Worm (Caenorhabditis elegans): ENCODE measurements around the gene bath-26.
A peak's percentile ranks its signal among the peaks of the same experiment; 100 is the strongest.
"Not testable (repeated sequence)": the region's sequence is repeated elsewhere in the genome, so short reads cannot be mapped to it uniquely, and the experiment has no call there.

The bath-26 gene

ce11 chrII:1640496-1640895, 39.9 kb upstream of the bath-26 start, which contains the start of gene srh-72:
TSS of gene srh-72 (minus strand) at chrII:1640596.
- TF ChIP-seq fkh-8 (tag; optimal IDR thresholded peaks at IDR 0.05) (peak; percentile 62), sptf-1 (tag; optimal IDR thresholded peaks at IDR 0.05) (no peak)

ce11 chrII:1636392-1636791, 35.8 kb upstream of the bath-26 start, which contains the start of gene srg-20:
TSS of gene srg-20 (plus strand) at chrII:1636692.
- TF ChIP-seq sox-4, lin-39, elt-2 (tag; optimal IDR thresholded peaks at IDR 0.05): not testable (repeated sequence)

ce11 chrII:1635969-1636368, 35.4 kb upstream of the bath-26 start:
- TF ChIP-seq elt-2 (tag; optimal IDR thresholded peaks at IDR 0.05): peak; percentile 90
- peak; percentile 15 for TF ChIP-seq jun-1 (tag; optimal IDR thresholded peaks at IDR 0.05)
- TF ChIP-seq ceh-82 (tag; optimal IDR thresholded peaks at IDR 0.05): no peak

- TF ChIP-seq lin-39 (tag; optimal IDR thresholded peaks at IDR 0.05); ceh-63 (GFP tag; optimal IDR thresholded peaks at IDR 0.05); aha-1 (tag; optimal IDR thresholded peaks at IDR 0.05): not testable (repeated sequence)
Measured at ce11 chrII:1633490-1633889, 32.9 kb upstream of the bath-26 start, which contains the start of gene C08E3.1. TSS of gene C08E3.1 (plus strand) at chrII:1633790.

- not testable (repeated sequence) for TF ChIP-seq egl-13 (tag; optimal IDR thresholded peaks at IDR 0.05); snu-23 (GFP tag; optimal IDR thresholded peaks at IDR 0.05); nhr-237 (tag; optimal IDR thresholded peaks at IDR 0.05)
Measured at ce11 chrII:1632216-1632615, 31.7 kb upstream of the bath-26 start, which contains the start of gene C08E3.13. TSS of gene C08E3.13 (minus strand) at chrII:1632316.

- peak in 1 of 2 experiments; percentile 6 for TF ChIP-seq lsy-2 (tag; optimal IDR thresholded peaks at IDR 0.05)
Measured at ce11 chrII:1627783-1628182, 27.2 kb upstream of the bath-26 start, which contains the start of gene C08E3.15. TSS of gene C08E3.15 (minus strand) at chrII:1627883.

ce11 chrII:1625666-1626065, 25.1 kb upstream of the bath-26 start, which contains the start of gene C08E3.14:
TSS of gene C08E3.14 (plus strand) at chrII:1625966.
- TF ChIP-seq ets-5 (GFP tag; IDR thresholded peaks at IDR 0.05): no peak
- TF ChIP-seq efl-1 (optimal IDR thresholded peaks at IDR 0.05): no peak
- TF ChIP-seq efl-1 (GFP tag; optimal IDR thresholded peaks at IDR 0.05 in 1 of 2): peak in 1 of 2 experiments; percentile 84

ce11 chrII:1624572-1624971, 24.0 kb upstream of the bath-26 start, which contains the start of gene fbxa-160:
TSS of gene fbxa-160 (minus strand) at chrII:1624672.
- TF ChIP-seq blmp-1 (tag; optimal IDR thresholded peaks at IDR 0.05) (no peak), snpc-4 (tag; optimal IDR thresholded peaks at IDR 0.05) (no peak), skn-1 (tag; optimal IDR thresholded peaks at IDR 0.05) (no peak), elt-3 (tag; optimal IDR thresholded peaks at IDR 0.05) (no peak), sox-4 (tag; optimal IDR thresholded peaks at IDR 0.05) (no peak), efl-3 (GFP tag; optimal IDR thresholded peaks at IDR 0.05) (no peak), egl-27 (tag; optimal IDR thresholded peaks at IDR 0.05) (no peak), pqm-1 (tag; optimal IDR thresholded peaks at IDR 0.05) (no peak), tlp-1 (tag; optimal IDR thresholded peaks at IDR 0.05) (no peak), dpl-1 (GFP tag; optimal IDR thresholded peaks at IDR 0.05) (no peak), alr-1 (tag; optimal IDR thresholded peaks at IDR 0.05; ENCODE audit: borderline replicate concordance) (no peak), Y116A8C.19 (tag; optimal IDR thresholded peaks at IDR 0.05; ENCODE audit: borderline replicate concordance) (no peak), swsn-7 (tag; optimal IDR thresholded peaks at IDR 0.05) (no peak), nhr-47 (tag; optimal IDR thresholded peaks at IDR 0.05) (no peak), rnt-1 (tag; optimal IDR thresholded peaks at IDR 0.05) (no peak), elt-2 (tag; optimal IDR thresholded peaks at IDR 0.05) (no peak), dsc-1 (tag; optimal IDR thresholded peaks at IDR 0.05) (no peak), ceh-8 (GFP tag; optimal IDR thresholded peaks at IDR 0.05) (no peak)
